Fruit fly (Drosophila melanogaster) whole organism, embryonic: Measurements from ENCODE around the gene Idh3g.

ENCODE experiments used
- Abd-B ChIP-seq: fragments of 200-800 bp; sonication (Bioruptor generic); optimal IDR thresholded peaks from 2 replicates; lab custom pipeline; 2018; ENCODE audit warnings: missing biosample characterization, mild to moderate bottlenecking, missing genetic modification characterization, moderate library complexity
- Asciz ChIP-seq: fragments of 200-800 bp; sonication (Bioruptor generic); optimal IDR thresholded peaks from 2 replicates; lab custom pipeline; 2017; ENCODE audit warnings: missing biosample characterization, mild to moderate bottlenecking, missing genetic modification characterization, missing genetic modification reagents
- B-H1 ChIP-seq: fragments of 200-800 bp; sonication (Bioruptor generic); IDR thresholded peaks from 3 replicates; pipeline ENCODE4 v1.3.6; 2022; ENCODE audit warnings: missing biosample characterization, missing genetic modification characterization
- BtbVII ChIP-seq: fragments of 200-800 bp; sonication (Bioruptor generic); optimal IDR thresholded peaks from 3 replicates; lab custom pipeline; 2017; ENCODE audit warnings: missing biosample characterization, mild to moderate bottlenecking, missing genetic modification characterization
- CG10147 ChIP-seq: fragments of 200-800 bp; sonication (Bioruptor generic); optimal IDR thresholded peaks from 2 replicates; lab custom pipeline; 2019; ENCODE audit warnings: missing biosample characterization, mild to moderate bottlenecking, missing genetic modification characterization, moderate library complexity
- CG10366 ChIP-seq: fragments of 200-800 bp; sonication (Bioruptor generic); IDR thresholded peaks from 2 replicates; pipeline ENCODE4 v1.3.6; 2022; ENCODE audit warnings: missing biosample characterization, missing genetic modification characterization
- CG11504 ChIP-seq: fragments of 200-800 bp; sonication (Bioruptor generic); optimal IDR thresholded peaks from 3 replicates; lab custom pipeline; 2019; ENCODE audit warnings: missing biosample characterization, mild to moderate bottlenecking, missing genetic modification characterization, moderate library complexity
- CG1233 ChIP-seq: fragments of 200-800 bp; sonication (Bioruptor generic); optimal IDR thresholded peaks from 4 replicates; lab custom pipeline; 2018; ENCODE audit warnings: missing biosample characterization, mild to moderate bottlenecking, missing genetic modification characterization
- CG12744 ChIP-seq: fragments of 200-800 bp; sonication (Bioruptor generic); optimal IDR thresholded peaks from 2 replicates; lab custom pipeline; 2016; ENCODE audit warnings: missing biosample characterization, missing genetic modification characterization
- CG13894 ChIP-seq: fragments of 200-800 bp; sonication (Bioruptor generic); optimal IDR thresholded peaks from 3 replicates; lab custom pipeline; 2018; ENCODE audit warnings: missing biosample characterization, mild to moderate bottlenecking, missing genetic modification characterization, moderate library complexity
- CG14441 ChIP-seq: fragments of 200-800 bp; sonication (Bioruptor generic); IDR thresholded peaks from 2 replicates; pipeline ENCODE4 v1.3.6; 2022; ENCODE audit warnings: missing biosample characterization, missing genetic modification characterization
- CG15073 ChIP-seq: fragments of 200-800 bp; sonication (Bioruptor generic); optimal IDR thresholded peaks from 2 replicates; lab custom pipeline; 2016; ENCODE audit warnings: missing biosample characterization, missing genetic modification characterization
- CG15479 ChIP-seq: fragments of 200-800 bp; sonication (Bioruptor generic); optimal IDR thresholded peaks from 3 replicates; lab custom pipeline; 2019; ENCODE audit warnings: missing biosample characterization, mild to moderate bottlenecking, missing genetic modification characterization, moderate library complexity
- CG1603 ChIP-seq: fragments of 200-800 bp; sonication (Bioruptor generic); optimal IDR thresholded peaks from 2 replicates; lab custom pipeline; 2019; ENCODE audit warnings: missing biosample characterization, mild to moderate bottlenecking, missing genetic modification characterization, moderate library complexity
- CG18476 ChIP-seq: fragments of 200-800 bp; sonication (Bioruptor generic); optimal IDR thresholded peaks from 2 replicates; lab custom pipeline; 2016; ENCODE audit warnings: missing biosample characterization, mild to moderate bottlenecking, missing genetic modification characterization
- CG6765 ChIP-seq: fragments of 200-800 bp; sonication (Bioruptor generic); optimal IDR thresholded peaks from 3 replicates; lab custom pipeline; 2017; ENCODE audit warnings: missing biosample characterization, mild to moderate bottlenecking, missing genetic modification characterization
- CG8924 ChIP-seq: fragments of 200-800 bp; optimal IDR thresholded peaks from 3 replicates; lab custom pipeline; 2019; ENCODE audit warnings: missing biosample characterization, mild to moderate bottlenecking, missing genetic modification characterization, moderate library complexity
- CG8944 ChIP-seq: fragments of 200-800 bp; sonication (Bioruptor generic); optimal IDR thresholded peaks from 3 replicates; lab custom pipeline; 2016; ENCODE audit warnings: missing biosample characterization, missing genetic modification characterization
- CG9817 ChIP-seq: fragments of 200-800 bp; sonication (Bioruptor generic); optimal IDR thresholded peaks from 2 replicates; lab custom pipeline; 2018; ENCODE audit warnings: missing biosample characterization, mild to moderate bottlenecking, missing genetic modification characterization, moderate library complexity
- CG9876 ChIP-seq: fragments of 200-800 bp; sonication (Bioruptor generic); optimal IDR thresholded peaks from 2 replicates; lab custom pipeline; 2016; ENCODE audit warnings: missing biosample characterization, missing genetic modification characterization
- Chrac-16 ChIP-seq: fragments of 200-800 bp; sonication (Bioruptor generic); optimal IDR thresholded peaks from 3 replicates; lab custom pipeline; 2016; ENCODE audit warnings: missing biosample characterization, missing genetic modification characterization
- Doc3 ChIP-seq: fragments of 200-800 bp; sonication (Bioruptor generic); IDR thresholded peaks from 3 replicates; pipeline ENCODE4 v1.3.6; 2022; ENCODE audit warnings: missing biosample characterization, missing genetic modification characterization; ENCODE audit not compliant: partially characterized antibody
- E2f1 ChIP-seq: fragments of 200-800 bp; sonication (Bioruptor generic); IDR thresholded peaks from 2 replicates; pipeline ENCODE4 v1.3.6; 2022; ENCODE audit warnings: missing biosample characterization, missing genetic modification characterization
- Hr39 ChIP-seq: fragments of >200 bp; optimal IDR thresholded peaks from 2 replicates; lab custom pipeline; 2017
- Kr ChIP-seq: fragments of 200-800 bp; sonication (Bioruptor generic); optimal IDR thresholded peaks from 2 replicates; lab custom pipeline; 2017; ENCODE audit warnings: missing biosample characterization, mild to moderate bottlenecking, missing genetic modification characterization
- Max ChIP-seq: fragments of 200-800 bp; sonication (Bioruptor generic); optimal IDR thresholded peaks from 2 replicates; lab custom pipeline; 2016; ENCODE audit warnings: missing biosample characterization, mild to moderate bottlenecking, missing genetic modification characterization
- NC2α ChIP-seq: fragments of 200-800 bp; sonication (Bioruptor generic); optimal IDR thresholded peaks from 2 replicates; lab custom pipeline; 2016; ENCODE audit warnings: missing biosample characterization, missing genetic modification characterization
- NC2β ChIP-seq: fragments of 200-800 bp; sonication (Bioruptor generic); optimal IDR thresholded peaks from 2 replicates; lab custom pipeline; 2016; ENCODE audit warnings: missing biosample characterization, missing genetic modification characterization
- NK7.1 ChIP-seq: fragments of 200-800 bp; sonication (Bioruptor generic); optimal IDR thresholded peaks from 3 replicates; lab custom pipeline; 2016; ENCODE audit warnings: missing biosample characterization, missing genetic modification characterization
- Oaz ChIP-seq: fragments of 200-800 bp; sonication (Bioruptor generic); IDR thresholded peaks from 2 replicates; pipeline ENCODE4 v1.3.6; 2022; ENCODE audit warnings: missing biosample characterization, missing genetic modification characterization
- Ssrp ChIP-seq: fragments of 200-800 bp; sonication (Bioruptor generic); optimal IDR thresholded peaks from 2 replicates; lab custom pipeline; 2018; ENCODE audit warnings: missing biosample characterization, mild to moderate bottlenecking, missing genetic modification characterization, moderate library complexity
- bowl ChIP-seq: fragments of 200-800 bp; sonication (Bioruptor generic); IDR thresholded peaks from 2 replicates; pipeline ENCODE4 v1.3.6; 2022; ENCODE audit warnings: missing biosample characterization, missing genetic modification characterization
- cad ChIP-seq: fragments of >200 bp; optimal IDR thresholded peaks from 2 replicates; lab custom pipeline; 2017; ENCODE audit warnings: missing biosample characterization, missing genetic modification characterization
- caup ChIP-seq: fragments of 200-800 bp; sonication (Bioruptor generic); optimal IDR thresholded peaks from 3 replicates; lab custom pipeline; 2017; ENCODE audit warnings: missing biosample characterization, mild to moderate bottlenecking, missing genetic modification characterization, moderate library complexity; ENCODE audit not compliant: severe bottlenecking
- crol ChIP-seq: fragments of 200-800 bp; sonication (Bioruptor generic); IDR thresholded peaks from 2 replicates; pipeline ENCODE4 v1.3.6; 2022; ENCODE audit warnings: missing biosample characterization, missing genetic modification characterization
- fd3F ChIP-seq: fragments of 200-800 bp; sonication (Bioruptor generic); optimal IDR thresholded peaks from 2 replicates; lab custom pipeline; 2018; ENCODE audit warnings: missing biosample characterization, mild to moderate bottlenecking, missing genetic modification characterization, moderate library complexity
- gfzf ChIP-seq: fragments of 200-800 bp; sonication (Bioruptor generic); optimal IDR thresholded peaks from 2 replicates; lab custom pipeline; 2016; ENCODE audit warnings: missing biosample characterization, mild to moderate bottlenecking, missing genetic modification characterization, moderate library complexity
- grau ChIP-seq: fragments of 200-800 bp; optimal IDR thresholded peaks from 3 replicates; lab custom pipeline; 2019; ENCODE audit warnings: missing biosample characterization, mild to moderate bottlenecking, missing genetic modification characterization, moderate library complexity
- grn ChIP-seq: fragments of 200-800 bp; sonication (Bioruptor generic); optimal IDR thresholded peaks from 3 replicates; lab custom pipeline; 2017; ENCODE audit warnings: missing biosample characterization, missing genetic modification characterization
- ind ChIP-seq: fragments of 200-800 bp; sonication (Bioruptor generic); optimal IDR thresholded peaks from 3 replicates; lab custom pipeline; 2016; ENCODE audit warnings: missing biosample characterization, missing genetic modification characterization
- jigr1 ChIP-seq: fragments of 200-800 bp; sonication (Bioruptor generic); IDR thresholded peaks from 3 replicates; pipeline ENCODE4 v1.3.6; 2022; ENCODE audit warnings: missing biosample characterization, missing genetic modification characterization
- maf-S ChIP-seq: fragments of 200-800 bp; sonication (Bioruptor generic); optimal IDR thresholded peaks from 2 replicates; lab custom pipeline; 2016; ENCODE audit warnings: missing biosample characterization, missing genetic modification characterization
- mam ChIP-seq: fragments of 200-800 bp; sonication (Bioruptor generic); optimal IDR thresholded peaks from 3 replicates; lab custom pipeline; 2016; ENCODE audit warnings: missing biosample characterization, missing genetic modification characterization
- pnt ChIP-seq: fragments of 200-800 bp; sonication (Bioruptor generic); optimal IDR thresholded peaks from 3 replicates; lab custom pipeline; 2016; ENCODE audit warnings: missing biosample characterization, missing genetic modification characterization
- psq ChIP-seq: fragments of 200-800 bp; sonication (Bioruptor generic); optimal IDR thresholded peaks from 2 replicates; lab custom pipeline; 2017; ENCODE audit warnings: missing biosample characterization, missing genetic modification characterization
- repo ChIP-seq: fragments of 200-800 bp; sonication (Bioruptor generic); optimal IDR thresholded peaks from 2 replicates; lab custom pipeline; 2016; ENCODE audit warnings: missing biosample characterization, missing genetic modification characterization
- sim ChIP-seq: fragments of 200-800 bp; sonication (Bioruptor generic); IDR thresholded peaks from 2 replicates; pipeline ENCODE4 v1.3.6; 2022; ENCODE audit warnings: missing biosample characterization, missing genetic modification characterization
- so ChIP-seq: fragments of 200-800 bp; sonication (Bioruptor generic); IDR thresholded peaks from 3 replicates; pipeline ENCODE4 v1.3.6; 2022; ENCODE audit warnings: missing biosample characterization, missing genetic modification characterization
- sqz ChIP-seq: fragments of 200-800 bp; sonication (Bioruptor generic); optimal IDR thresholded peaks from 3 replicates; lab custom pipeline; 2018; ENCODE audit warnings: missing biosample characterization, mild to moderate bottlenecking, missing genetic modification characterization
- vfl ChIP-seq: fragments of 200-800 bp; sonication (Bioruptor generic); optimal IDR thresholded peaks from 2 replicates; lab custom pipeline; 2016; ENCODE audit warnings: missing biosample characterization, missing genetic modification characterization
- vnd ChIP-seq: fragments of 200-800 bp; sonication (Bioruptor generic); IDR thresholded peaks from 3 replicates; pipeline ENCODE4 v1.3.6; 2022; ENCODE audit warnings: missing biosample characterization, missing genetic modification characterization; ENCODE audit not compliant: partially characterized antibody
- yki ChIP-seq: fragments of >200 bp; optimal IDR thresholded peaks from 3 replicates; lab custom pipeline; 2018

The Idh3g gene

dm6 chr3R:25684859-25685258, 4.2 kb downstream of the Idh3g start, which contains the start of gene RpL27 (continued):
- TF ChIP-seq Doc3 (GFP tag; lab: Robert Waterston, UW) (peak; percentile 34; the same call in 1 of the 3 replicates), CG1233 (GFP tag; lab: Kevin White, UChicago) (peak; percentile 88), gfzf (GFP tag; lab: Kevin White, UChicago) (peak; percentile 86), sqz (peak; percentile 87), CG18476 (GFP tag; lab: Kevin White, UChicago) (no peak), CG8944 (GFP tag; lab: Kevin White, UChicago) (peak; percentile 33), CG11504 (peak; percentile 78), vfl (GFP tag; lab: Kevin White, UChicago) (peak; percentile 55), bowl (GFP tag; lab: Robert Waterston, UW) (peak; percentile 67), pnt (GFP tag; lab: Kevin White, UChicago) (no peak), Abd-B (GFP tag; lab: Kevin White, UChicago) (no peak), cad (GFP tag; lab: Kevin White, UChicago) (no peak), Asciz (peak; percentile 75), sim (GFP tag; lab: Robert Waterston, UW) (peak; percentile 53; the same call in 1 of the 2 replicates), CG14441 (GFP tag; lab: Robert Waterston, UW) (peak; percentile 66), yki (no peak), CG12744 (GFP tag; lab: Kevin White, UChicago) (peak; percentile 44), CG15479 (no peak), NC2α (GFP tag; lab: Kevin White, UChicago) (peak; percentile 45), grn (GFP tag; lab: Kevin White, UChicago) (peak; percentile 39), CG9817 (tag; lab: Kevin White, UChicago) (peak; percentile 71), CG8924 (tag; lab: Kevin White, UChicago) (peak; percentile 80), crol (GFP tag; lab: Robert Waterston, UW) (peak; percentile 24), maf-S (GFP tag; lab: Kevin White, UChicago) (peak; percentile 81), CG15073 (GFP tag; lab: Kevin White, UChicago) (no peak), CG10147 (peak; percentile 79), Ssrp (peak; percentile 11), jigr1 (GFP tag; lab: Robert Waterston, UW) (no peak), Chrac-16 (GFP tag; lab: Kevin White, UChicago) (peak; percentile 31), fd3F (GFP tag; lab: Kevin White, UChicago) (peak; percentile 60), mam (GFP tag; lab: Kevin White, UChicago) (peak; percentile 71), CG13894 (tag; lab: Kevin White, UChicago) (peak; percentile 74), CG6765 (GFP tag; lab: Kevin White, UChicago) (peak; percentile 93), Hr39 (lab: Kevin White, UChicago) (no peak), E2f1 (peak; percentile 68), Max (GFP tag; lab: Kevin White, UChicago) (peak; percentile 87), CG9876 (GFP tag; lab: Kevin White, UChicago) (peak; percentile 81), repo (GFP tag; lab: Kevin White, UChicago) (peak; percentile 69), BtbVII (GFP tag; lab: Kevin White, UChicago) (peak; percentile 92), Kr (GFP tag; lab: Kevin White, UChicago) (peak; percentile 18), ind (peak; percentile 46), Oaz (GFP tag; lab: Robert Waterston, UW) (peak; percentile 41), grau (peak; percentile 77), so (GFP tag; lab: Robert Waterston, UW) (peak; percentile 61; the same call in 1 of the 3 replicates), CG10366 (GFP tag; lab: Robert Waterston, UW) (peak; percentile 52), caup (GFP tag; lab: Kevin White, UChicago) (peak; percentile 96), NK7.1 (GFP tag; lab: Kevin White, UChicago) (peak; percentile 54), psq (GFP tag; lab: Kevin White, UChicago) (peak; percentile 27), B-H1 (peak; percentile 42; the same call in 1 of the 3 replicates), vnd (GFP tag; lab: Robert Waterston, UW) (peak; percentile 45; the same call in 1 of the 3 replicates), CG1603 (tag; lab: Kevin White, UChicago) (peak; percentile 82), NC2β (GFP tag; lab: Kevin White, UChicago) (peak; percentile 96)
